Worm (Caenorhabditis elegans): ENCODE data around the gene F22B8.7.

F22B8.7 gene

DNA sequence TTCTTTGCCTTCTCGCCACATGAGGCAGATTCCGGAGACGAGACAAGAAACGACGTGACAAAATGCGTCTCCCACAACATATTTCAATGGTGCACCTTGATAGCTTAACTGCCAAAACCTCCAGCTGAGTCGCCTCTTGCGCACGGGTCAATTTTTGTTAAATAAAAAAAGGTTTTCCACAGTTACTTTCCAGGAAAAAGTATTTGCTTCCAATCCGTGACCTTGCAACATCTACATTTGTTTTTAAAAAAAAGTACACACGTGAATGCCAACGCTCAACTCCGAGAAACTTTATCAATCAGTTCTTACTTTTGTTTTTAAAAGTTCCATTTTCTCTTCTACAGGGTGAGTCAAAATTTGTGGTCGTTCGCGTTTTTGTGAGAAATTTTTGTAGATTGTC is at the start of gene F22B8.7:
F22B8.7 (plus strand) TSS at position 301 of the 400 bp plus-strand sequence.
- TF ChIP-seq tra-4 (tag; optimal IDR thresholded peaks at IDR 0.05) (no peak), hnd-1 (tag; optimal IDR thresholded peaks at IDR 0.05) (no peak), F13C5.2 (tag; optimal IDR thresholded peaks at IDR 0.05) (no peak), sea-1 (GFP tag; conservative IDR thresholded peaks at IDR 0.05) (no peak), ama-1 (optimal IDR thresholded peaks at IDR 0.05) (no peak), ceh-13 (GFP tag; optimal IDR thresholded peaks at IDR 0.05) (no peak), pes-1 (GFP tag; IDR thresholded peaks at IDR 0.05) (no peak)

- TF ChIP-seq flt-1 (GFP tag; IDR thresholded peaks at IDR 0.05) = no peak
- TF ChIP-seq ets-7 (tag; optimal IDR thresholded peaks at IDR 0.05) = no peak
- no peak for TF ChIP-seq hnd-1 (tag; optimal IDR thresholded peaks at IDR 0.05)
- TF ChIP-seq hmg-4 (GFP tag; optimal IDR thresholded peaks at IDR 0.05) = no peak
- TF ChIP-seq F13C5.2 (tag; optimal IDR thresholded peaks at IDR 0.05) = no peak
- TF ChIP-seq B0310.2 (tag; optimal IDR thresholded peaks at IDR 0.05) = no peak
- no peak for TF ChIP-seq ceh-36 (tag; optimal IDR thresholded peaks at IDR 0.05)
- no peak for TF ChIP-seq aly-1 (tag; optimal IDR thresholded peaks at IDR 0.05)
- TF ChIP-seq sea-1 (GFP tag; conservative IDR thresholded peaks at IDR 0.05) = no peak
These were observed 48.5 kb upstream of the F22B8.7 start, which contains the start of gene T10C6.15 for ce11 chrV:16045837-16046236. Gene T10C6.15 (minus strand): TSS chrV:16045940.

- TF ChIP-seq aly-1 (tag; optimal IDR thresholded peaks at IDR 0.05) = no peak
- TF ChIP-seq tbx-37 (GFP tag; conservative IDR thresholded peaks at IDR 0.05) = no peak
- TF ChIP-seq B0310.2 (tag; optimal IDR thresholded peaks at IDR 0.05) = no peak
- no peak for TF ChIP-seq hmbx-1 (tag; optimal IDR thresholded peaks at IDR 0.05)
- TF ChIP-seq scrt-1 (GFP tag; IDR thresholded peaks at IDR 0.05) = no peak
- TF ChIP-seq pes-1 (GFP tag; IDR thresholded peaks at IDR 0.05) = no peak
These were observed 47.8 kb upstream of the F22B8.7 start, which contains the start of gene ZK285.2 for ce11 chrV:16046573-16046972. Gene ZK285.2 (plus strand): TSS chrV:16046873.

ce11 chrV:16047052-16047451 is 47.3 kb upstream of the F22B8.7 start:
- no peak for TF ChIP-seq ceh-13 (GFP tag; optimal IDR thresholded peaks at IDR 0.05)
- 0 out of 2 replicates have a peak, but pooled peaks have one; percentile 7 for TF ChIP-seq tbx-11 (GFP tag; IDR thresholded peaks at IDR 0.05)

DNA sequence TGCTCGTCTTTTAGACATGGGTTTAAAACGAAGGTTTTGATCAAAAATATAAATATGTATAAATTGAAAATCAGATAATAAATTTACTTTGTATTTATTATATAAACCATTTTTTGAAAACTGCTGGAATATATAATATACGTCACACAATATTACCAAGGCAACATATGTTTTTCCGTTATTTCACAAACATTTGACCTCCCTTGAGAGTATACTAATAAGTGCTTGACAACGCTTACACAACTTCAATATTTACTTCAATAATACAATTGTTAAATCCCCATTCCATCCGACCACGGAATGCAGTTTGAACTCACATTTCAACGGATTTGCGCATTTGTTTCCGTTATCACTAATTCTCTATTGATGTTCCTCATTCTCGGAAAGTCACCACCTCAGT is 46.9 kb upstream of the F22B8.7 start, which contains the start of gene str-198:
str-198 (plus strand) TSS at position 301 of the 400 bp plus-strand sequence.
- TF ChIP-seq aly-1 (tag; optimal IDR thresholded peaks at IDR 0.05) (no peak), tra-4 (tag; optimal IDR thresholded peaks at IDR 0.05) (no peak), F13C5.2 (tag; optimal IDR thresholded peaks at IDR 0.05) (no peak), ceh-36 (tag; optimal IDR thresholded peaks at IDR 0.05) (no peak), ama-1 (optimal IDR thresholded peaks at IDR 0.05) (no peak), ets-7 (tag; optimal IDR thresholded peaks at IDR 0.05) (no peak), tbx-37 (GFP tag; conservative IDR thresholded peaks at IDR 0.05) (no peak), flt-1 (GFP tag; IDR thresholded peaks at IDR 0.05) (no peak), sea-1 (GFP tag; conservative IDR thresholded peaks at IDR 0.05) (no peak), hmg-4 (GFP tag; optimal IDR thresholded peaks at IDR 0.05) (no peak), pes-1 (GFP tag; IDR thresholded peaks at IDR 0.05) (no peak), B0310.2 (tag; optimal IDR thresholded peaks at IDR 0.05) (no peak), scrt-1 (GFP tag; IDR thresholded peaks at IDR 0.05) (no peak), ceh-13 (GFP tag; optimal IDR thresholded peaks at IDR 0.05) (no peak), hnd-1 (tag; optimal IDR thresholded peaks at IDR 0.05) (no peak), tbx-11 (GFP tag; IDR thresholded peaks at IDR 0.05) (no peak), hmbx-1 (tag; optimal IDR thresholded peaks at IDR 0.05) (no peak)

ce11 chrV:16049177-16049576 is 45.2 kb upstream of the F22B8.7 start, which contains the start of gene best-12:
Gene best-12 (plus strand): TSS chrV:16049477.
- no peak for TF ChIP-seq aly-1 (tag; optimal IDR thresholded peaks at IDR 0.05)
- no peak for TF ChIP-seq hmg-4 (GFP tag; optimal IDR thresholded peaks at IDR 0.05)

ce11 chrV:16053373-16053772 is 41.0 kb upstream of the F22B8.7 start, which contains the start of gene F14H3.3:
Gene F14H3.3 (minus strand): TSS chrV:16053473.
- TF ChIP-seq ceh-13 (GFP tag; optimal IDR thresholded peaks at IDR 0.05) (no peak), flt-1 (GFP tag; IDR thresholded peaks at IDR 0.05) (no peak), hnd-1 (tag; optimal IDR thresholded peaks at IDR 0.05) (no peak), pes-1 (GFP tag; IDR thresholded peaks at IDR 0.05) (no peak), aly-1 (tag; optimal IDR thresholded peaks at IDR 0.05) (no peak)

ce11 chrV:16055031-16055430 is 39.4 kb upstream of the F22B8.7 start, which contains the start of gene F14H3.4:
Gene F14H3.4 (minus strand): TSS chrV:16055072.
- TF ChIP-seq tra-4 (tag; optimal IDR thresholded peaks at IDR 0.05) = no peak
- TF ChIP-seq ama-1 (optimal IDR thresholded peaks at IDR 0.05) = no peak

- TF ChIP-seq tbx-11 (GFP tag; IDR thresholded peaks at IDR 0.05) = no peak
- no peak for TF ChIP-seq sea-1 (GFP tag; conservative IDR thresholded peaks at IDR 0.05)
- no peak for TF ChIP-seq ceh-13 (GFP tag; optimal IDR thresholded peaks at IDR 0.05)
- no peak for TF ChIP-seq flt-1 (GFP tag; IDR thresholded peaks at IDR 0.05)
- no peak for TF ChIP-seq ama-1 (optimal IDR thresholded peaks at IDR 0.05)
- TF ChIP-seq B0310.2 (tag; optimal IDR thresholded peaks at IDR 0.05) = no peak
- no peak for TF ChIP-seq aly-1 (tag; optimal IDR thresholded peaks at IDR 0.05)
- TF ChIP-seq scrt-1 (GFP tag; IDR thresholded peaks at IDR 0.05) = no peak
- TF ChIP-seq ets-7 (tag; optimal IDR thresholded peaks at IDR 0.05) = no peak
- TF ChIP-seq hmbx-1 (tag; optimal IDR thresholded peaks at IDR 0.05) = no peak
- no peak for TF ChIP-seq F13C5.2 (tag; optimal IDR thresholded peaks at IDR 0.05)
- no peak for TF ChIP-seq tra-4 (tag; optimal IDR thresholded peaks at IDR 0.05)
- no peak for TF ChIP-seq tbx-37 (GFP tag; conservative IDR thresholded peaks at IDR 0.05)
- TF ChIP-seq hmg-4 (GFP tag; optimal IDR thresholded peaks at IDR 0.05) = no peak
- no peak for TF ChIP-seq pes-1 (GFP tag; IDR thresholded peaks at IDR 0.05)
- TF ChIP-seq ceh-36 (tag; optimal IDR thresholded peaks at IDR 0.05) = no peak
- TF ChIP-seq hnd-1 (tag; optimal IDR thresholded peaks at IDR 0.05) = no peak
These were observed 37.3 kb upstream of the F22B8.7 start, which contains the start of gene F14H3.5 for ce11 chrV:16057010-16057463. Gene F14H3.5 (minus strand): TSS chrV:16057060.

Data from whole organism, early embryonic.